Fruit fly (Drosophila melanogaster): ENCODE results near the gene CG6938.

The CG6938 gene

DNA sequence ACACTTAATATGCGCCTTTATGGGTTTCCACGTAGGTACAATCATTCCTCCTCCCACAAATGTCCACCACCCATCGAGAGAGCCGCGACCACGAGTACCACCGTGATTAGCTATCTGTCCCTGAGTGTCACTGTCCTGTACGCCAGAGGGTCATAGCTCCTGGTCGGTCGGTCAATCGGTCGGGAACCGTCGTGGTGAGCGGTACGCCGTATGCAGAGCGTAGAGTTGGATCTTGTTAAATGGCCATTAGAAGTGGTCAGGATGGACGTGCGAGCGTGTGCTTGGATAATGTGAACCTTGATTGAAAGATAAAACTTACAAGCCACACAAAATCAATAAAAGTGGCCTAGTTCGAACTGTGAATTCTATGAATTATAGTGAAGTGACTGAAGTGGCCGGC, at the start of gene CG6938:
Gene CG6938 (plus strand): TSS at position 301 of the 400 bp plus-strand sequence.
- TF ChIP-seq dmrt93B (GFP tag; optimal IDR thresholded peaks at IDR 0.05) (no peak), dsf (GFP tag; optimal IDR thresholded peaks at IDR 0.05; ENCODE audit: borderline replicate concordance) (no peak), Sp1 (GFP tag; optimal IDR thresholded peaks at IDR 0.05) (no peak), N (GFP tag; optimal IDR thresholded peaks at IDR 0.05) (no peak), Rel (GFP tag; optimal IDR thresholded peaks at IDR 0.05) (no peak), Rel (tag; optimal IDR thresholded peaks at IDR 0.05) (no peak), foxo (GFP tag; optimal IDR thresholded peaks at IDR 0.05) (no peak), Jra (GFP tag; optimal IDR thresholded peaks at IDR 0.05) (no peak), dl (GFP tag; optimal IDR thresholded peaks at IDR 0.05; ENCODE audit: insufficient read depth in 1 of 2, partially characterized antibody in 2 of 2) (no peak), Abd-B (GFP tag; optimal IDR thresholded peaks at IDR 0.05) (no peak), Myc (optimal IDR thresholded peaks at IDR 0.05) (no peak)

DNA sequence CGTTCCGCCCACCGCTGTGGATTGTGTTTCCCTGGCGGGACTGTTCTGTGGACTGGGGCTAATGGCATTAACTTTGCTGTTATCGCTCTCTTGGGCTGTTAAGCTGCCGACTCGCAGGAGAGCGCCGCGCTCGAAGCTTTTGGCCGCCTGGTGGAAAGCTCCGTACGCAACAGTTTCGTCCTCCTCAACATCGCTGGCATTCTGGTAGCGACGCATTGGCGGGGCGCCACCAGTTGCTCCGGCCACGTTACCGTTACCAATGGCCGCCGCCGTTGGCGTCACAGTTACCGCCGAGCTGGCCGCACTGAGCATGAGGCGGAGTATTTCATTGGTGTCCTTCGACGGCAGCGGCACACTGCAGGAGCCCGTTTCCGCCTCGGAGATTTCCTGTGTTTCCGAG, 47.4 kb upstream of the CG6938 start:
- TF ChIP-seq tai (GFP tag; optimal IDR thresholded peaks at IDR 0.05): no peak
- TF ChIP-seq CG32264 (GFP tag; optimal IDR thresholded peaks at IDR 0.05): no peak
- TF ChIP-seq lola (GFP tag; optimal IDR thresholded peaks at IDR 0.05): no peak
- no peak for TF ChIP-seq ey (GFP tag; optimal IDR thresholded peaks at IDR 0.05)
- no peak for TF ChIP-seq dsf (GFP tag; optimal IDR thresholded peaks at IDR 0.05; ENCODE audit: borderline replicate concordance)
- TF ChIP-seq Dif (GFP tag; optimal IDR thresholded peaks at IDR 0.05; ENCODE audit: partially characterized antibody): no peak
- no peak for TF ChIP-seq br (GFP tag; optimal IDR thresholded peaks at IDR 0.05)
- no peak for TF ChIP-seq Mio (GFP tag; optimal IDR thresholded peaks at IDR 0.05)
- TF ChIP-seq usp (GFP tag; optimal IDR thresholded peaks at IDR 0.05): no peak
- TF ChIP-seq fru (GFP tag; optimal IDR thresholded peaks at IDR 0.05): no peak
- no peak for TF ChIP-seq HLH106 (tag; optimal IDR thresholded peaks at IDR 0.05)
- TF ChIP-seq Dfd (GFP tag; optimal IDR thresholded peaks at IDR 0.05): no peak

dm6 chr3L:11938716-11939115, 46.0 kb upstream of the CG6938 start, which contains the start of gene CG44837:
CG44837 (minus strand) TSS chr3L:11938872.
- TF ChIP-seq usp (GFP tag; optimal IDR thresholded peaks at IDR 0.05) (no peak), sage (GFP tag; optimal IDR thresholded peaks at IDR 0.05) (no peak), Vsx2 (GFP tag; optimal IDR thresholded peaks at IDR 0.05; ENCODE audit: partially characterized antibody) (no peak), brk (GFP tag; optimal IDR thresholded peaks at IDR 0.05) (no peak), Hr78 (GFP tag; optimal IDR thresholded peaks at IDR 0.05) (no peak), Hr83 (GFP tag; optimal IDR thresholded peaks at IDR 0.05; ENCODE audit: poor library complexity, severe bottlenecking) (no peak), h (GFP tag; optimal IDR thresholded peaks at IDR 0.05) (no peak), tai (GFP tag; optimal IDR thresholded peaks at IDR 0.05) (no peak)

DNA sequence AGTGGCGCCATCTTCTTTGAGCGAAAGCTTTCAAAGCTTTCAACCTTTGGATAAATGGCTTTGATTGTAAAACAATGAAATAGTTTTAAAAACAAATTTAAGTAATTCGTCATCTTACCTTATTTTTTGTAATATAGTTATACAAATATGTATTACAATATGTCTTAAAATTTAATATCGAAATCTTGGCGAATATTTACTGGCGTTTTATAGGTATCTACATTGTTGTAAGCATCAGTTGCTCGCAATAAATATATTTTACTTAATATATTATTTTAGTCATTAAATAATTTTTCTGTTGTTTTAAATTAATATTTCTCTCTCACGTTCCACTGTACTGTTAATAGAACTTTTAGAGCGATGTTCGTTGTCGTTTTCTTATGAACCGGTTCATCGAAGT, 43.1 kb upstream of the CG6938 start, which contains the start of gene Rpt4R:
Gene Rpt4R (plus strand): TSS at position 301 of the 400 bp plus-strand sequence.
- TF ChIP-seq Hr78 (GFP tag; optimal IDR thresholded peaks at IDR 0.05) (no peak), ey (GFP tag; optimal IDR thresholded peaks at IDR 0.05) (no peak), Abd-B (GFP tag; optimal IDR thresholded peaks at IDR 0.05) (no peak), HLH106 (tag; optimal IDR thresholded peaks at IDR 0.05) (no peak), h (GFP tag; optimal IDR thresholded peaks at IDR 0.05) (no peak), foxo (GFP tag; optimal IDR thresholded peaks at IDR 0.05) (no peak), tai (GFP tag; optimal IDR thresholded peaks at IDR 0.05) (no peak), Hr83 (GFP tag; optimal IDR thresholded peaks at IDR 0.05; ENCODE audit: poor library complexity, severe bottlenecking) (no peak), usp (GFP tag; optimal IDR thresholded peaks at IDR 0.05) (no peak), pan (optimal IDR thresholded peaks at IDR 0.05) (no peak), Mio (GFP tag; optimal IDR thresholded peaks at IDR 0.05) (no peak), woc (GFP tag; optimal IDR thresholded peaks at IDR 0.05) (no peak), br (GFP tag; optimal IDR thresholded peaks at IDR 0.05) (no peak), fru (GFP tag; optimal IDR thresholded peaks at IDR 0.05) (no peak), brk (GFP tag; optimal IDR thresholded peaks at IDR 0.05) (no peak), Vsx2 (GFP tag; optimal IDR thresholded peaks at IDR 0.05; ENCODE audit: partially characterized antibody) (no peak), lola (GFP tag; optimal IDR thresholded peaks at IDR 0.05) (no peak), dsf (GFP tag; optimal IDR thresholded peaks at IDR 0.05; ENCODE audit: borderline replicate concordance) (no peak), rgr (GFP tag; optimal IDR thresholded peaks at IDR 0.05) (no peak)

DNA sequence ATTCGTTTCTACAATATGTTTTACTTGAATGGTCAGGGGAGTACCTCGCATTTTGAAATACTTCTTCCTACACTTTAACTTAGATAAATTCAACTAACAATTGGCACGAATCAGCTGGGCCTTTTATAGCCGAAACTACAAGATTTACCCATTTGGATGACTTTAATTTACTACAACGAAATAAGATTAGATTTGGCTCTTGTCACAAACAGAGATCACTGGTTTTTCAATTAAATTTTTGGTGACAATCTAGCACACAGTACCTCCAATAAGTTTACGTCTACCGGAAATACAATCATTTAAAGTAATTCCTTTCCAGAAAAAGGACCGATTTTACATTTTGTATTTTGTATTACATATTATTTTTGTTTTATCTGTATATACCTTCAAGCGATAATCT, 40.0 kb upstream of the CG6938 start, which contains the start of gene CG5883:
Gene CG5883 (minus strand): TSS at position 101 of the 400 bp plus-strand sequence.
- TF ChIP-seq dmrt93B (GFP tag; optimal IDR thresholded peaks at IDR 0.05) (no peak), Hr83 (GFP tag; optimal IDR thresholded peaks at IDR 0.05; ENCODE audit: poor library complexity, severe bottlenecking) (no peak), Hr78 (GFP tag; optimal IDR thresholded peaks at IDR 0.05) (no peak), brk (GFP tag; optimal IDR thresholded peaks at IDR 0.05) (no peak), Dif (GFP tag; optimal IDR thresholded peaks at IDR 0.05; ENCODE audit: partially characterized antibody) (no peak), Abd-B (GFP tag; optimal IDR thresholded peaks at IDR 0.05) (no peak), jim (GFP tag; optimal IDR thresholded peaks at IDR 0.05) (no peak), GATAd (GFP tag; optimal IDR thresholded peaks at IDR 0.05) (no peak), dsf (GFP tag; optimal IDR thresholded peaks at IDR 0.05; ENCODE audit: borderline replicate concordance) (no peak), OdsH (GFP tag; optimal IDR thresholded peaks at IDR 0.05) (no peak), rgr (GFP tag; optimal IDR thresholded peaks at IDR 0.05) (no peak), sv (GFP tag; optimal IDR thresholded peaks at IDR 0.05) (no peak), ey (GFP tag; optimal IDR thresholded peaks at IDR 0.05) (no peak), Sp1 (GFP tag; optimal IDR thresholded peaks at IDR 0.05) (no peak), woc (GFP tag; optimal IDR thresholded peaks at IDR 0.05) (no peak), Dfd (GFP tag; optimal IDR thresholded peaks at IDR 0.05) (no peak), CG32264 (GFP tag; optimal IDR thresholded peaks at IDR 0.05) (no peak), dl (GFP tag; optimal IDR thresholded peaks at IDR 0.05; ENCODE audit: insufficient read depth in 1 of 2, partially characterized antibody in 2 of 2) (no peak), CG9705 (GFP tag; optimal IDR thresholded peaks at IDR 0.05) (no peak)
